Fruit fly (Drosophila melanogaster) whole organism, embryonic: ENCODE measurements around the gene CG15629.

Source experiments
- Abd-B ChIP-seq: fragments of 200-800 bp; sonication (Bioruptor generic); optimal IDR thresholded peaks from 2 replicates; lab custom pipeline; 2018; ENCODE audit warnings: missing biosample characterization, mild to moderate bottlenecking, missing genetic modification characterization, moderate library complexity
- B-H1 ChIP-seq: fragments of 200-800 bp; sonication (Bioruptor generic); IDR thresholded peaks from 3 replicates; pipeline ENCODE4 v1.3.6; 2022; ENCODE audit warnings: missing biosample characterization, missing genetic modification characterization
- CG10321 ChIP-seq: fragments of 200-800 bp; sonication (Bioruptor generic); IDR thresholded peaks from 2 replicates; pipeline ENCODE4 v1.3.6; 2022; ENCODE audit warnings: missing biosample characterization, missing genetic modification characterization
- CG10543 ChIP-seq: fragments of 200-800 bp; sonication (Bioruptor generic); optimal IDR thresholded peaks from 3 replicates; lab custom pipeline; 2017; ENCODE audit warnings: missing biosample characterization, mild to moderate bottlenecking, missing genetic modification characterization, moderate library complexity
- CG11504 ChIP-seq: fragments of 200-800 bp; sonication (Bioruptor generic); optimal IDR thresholded peaks from 3 replicates; lab custom pipeline; 2019; ENCODE audit warnings: missing biosample characterization, mild to moderate bottlenecking, missing genetic modification characterization, moderate library complexity
- CG12391 ChIP-seq: fragments of 200-800 bp; sonication (Bioruptor generic); optimal IDR thresholded peaks from 3 replicates; lab custom pipeline; 2018; ENCODE audit warnings: missing biosample characterization, mild to moderate bottlenecking, missing genetic modification characterization, moderate library complexity
- CG15601 ChIP-seq: fragments of 200-800 bp; sonication (Bioruptor generic); optimal IDR thresholded peaks from 3 replicates; lab custom pipeline; 2019; ENCODE audit warnings: missing biosample characterization, mild to moderate bottlenecking, missing genetic modification characterization, moderate library complexity
- CG18262 ChIP-seq: fragments of 200-800 bp; optimal IDR thresholded peaks from 3 replicates; lab custom pipeline; 2019; ENCODE audit warnings: missing biosample characterization, mild to moderate bottlenecking, missing genetic modification characterization, moderate library complexity
- CG2129 ChIP-seq: fragments of 200-800 bp; sonication (Bioruptor generic); IDR thresholded peaks from 2 replicates; pipeline ENCODE4 v1.3.6; 2022; ENCODE audit warnings: missing biosample characterization, missing genetic modification characterization; ENCODE audit not compliant: partially characterized antibody
- CG42726 ChIP-seq: fragments of 200-800 bp; sonication (Bioruptor generic); IDR thresholded peaks from 2 replicates; pipeline ENCODE4 v1.3.6; 2022; ENCODE audit warnings: missing biosample characterization, missing genetic modification characterization; ENCODE audit not compliant: partially characterized antibody
- CG4360 ChIP-seq: fragments of 200-800 bp; sonication (Bioruptor generic); IDR thresholded peaks from 2 replicates; pipeline ENCODE4 v1.3.6; 2022; ENCODE audit warnings: missing biosample characterization, missing genetic modification characterization
- CG7357 ChIP-seq: fragments of 200-800 bp; sonication (Bioruptor generic); IDR thresholded peaks from 3 replicates; pipeline ENCODE4 v1.3.6; 2022; ENCODE audit warnings: missing biosample characterization, missing genetic modification characterization
- CG7786 ChIP-seq: fragments of 200-800 bp; sonication (Bioruptor generic); optimal IDR thresholded peaks from 2 replicates; lab custom pipeline; 2016; ENCODE audit warnings: missing biosample characterization, missing genetic modification characterization
- CG8089 ChIP-seq: fragments of 200-800 bp; sonication (Bioruptor generic); optimal IDR thresholded peaks from 3 replicates; lab custom pipeline; 2016; ENCODE audit warnings: missing biosample characterization, missing genetic modification characterization
- CG8478 ChIP-seq: fragments of >200 bp; optimal IDR thresholded peaks from 2 replicates; lab custom pipeline; 2018
- CG9797 ChIP-seq: fragments of 200-800 bp; sonication (Bioruptor generic); optimal IDR thresholded peaks from 3 replicates; lab custom pipeline; 2018; ENCODE audit warnings: missing biosample characterization, mild to moderate bottlenecking, missing genetic modification characterization
- CG9876 ChIP-seq: fragments of 200-800 bp; sonication (Bioruptor generic); optimal IDR thresholded peaks from 2 replicates; lab custom pipeline; 2016; ENCODE audit warnings: missing biosample characterization, missing genetic modification characterization
- Dp ChIP-seq: fragments of 200-800 bp; sonication (Bioruptor generic); optimal IDR thresholded peaks from 2 replicates; lab custom pipeline; 2018; ENCODE audit warnings: missing biosample characterization, mild to moderate bottlenecking, missing genetic modification characterization, moderate library complexity
- Dref ChIP-seq: fragments of 200-800 bp; sonication (Bioruptor generic); IDR thresholded peaks from 2 replicates; pipeline ENCODE4 v1.3.6; 2022; ENCODE audit warnings: missing biosample characterization, missing genetic modification characterization
- Eip74EF ChIP-seq, 2 experiments: fragments of 200-800 bp in 1 of 2; fragments of >200 bp in 1 of 2; sonication (Bioruptor generic) in 1 of 2; optimal IDR thresholded peaks; 2 replicates each; lab custom pipeline; 2017 to 2019; ENCODE audit warnings: missing biosample characterization in 2 of 2, missing genetic modification characterization in 2 of 2, mild to moderate bottlenecking in 1 of 2, moderate library complexity in 1 of 2
- Fer3 ChIP-seq: fragments of 200-800 bp; sonication (Bioruptor generic); optimal IDR thresholded peaks from 2 replicates; lab custom pipeline; 2018; ENCODE audit warnings: missing biosample characterization, mild to moderate bottlenecking, missing genetic modification characterization, moderate library complexity
- GATAe ChIP-seq: fragments of 200-800 bp; sonication (Bioruptor generic); conservative IDR thresholded peaks from 2 replicates; pipeline ENCODE4 v1.3.6; 2022; ENCODE audit warnings: missing biosample characterization, missing genetic modification characterization
- Gsc ChIP-seq: fragments of 200-800 bp; sonication (Bioruptor generic); IDR thresholded peaks from 2 replicates; pipeline ENCODE4 v1.3.6; 2022; ENCODE audit warnings: missing biosample characterization, missing genetic modification characterization
- H2.0 ChIP-seq: fragments of 200-800 bp; sonication (Bioruptor generic); IDR thresholded peaks from 2 replicates; pipeline ENCODE4 v1.3.6; 2022; ENCODE audit warnings: missing biosample characterization, missing genetic modification characterization
- Hsf ChIP-seq: fragments of 200-800 bp; sonication (Bioruptor generic); optimal IDR thresholded peaks from 3 replicates; lab custom pipeline; 2016; ENCODE audit warnings: missing biosample characterization, missing genetic modification characterization
- MESR4 ChIP-seq: fragments of 200-800 bp; sonication (Bioruptor generic); optimal IDR thresholded peaks from 2 replicates; lab custom pipeline; 2018; ENCODE audit warnings: missing biosample characterization, mild to moderate bottlenecking, missing genetic modification characterization, moderate library complexity
- Med ChIP-seq: fragments of 200-800 bp; sonication (Bioruptor generic); peaks from one replicate; lab custom pipeline; 2016; ENCODE audit warnings: missing biosample characterization, missing genetic modification characterization, mild to moderate bottlenecking, inconsistent platforms, moderate library complexity
- NK7.1 ChIP-seq: fragments of 200-800 bp; sonication (Bioruptor generic); optimal IDR thresholded peaks from 3 replicates; lab custom pipeline; 2016; ENCODE audit warnings: missing biosample characterization, missing genetic modification characterization
- Pdp1 ChIP-seq, 2 experiments: fragments of 200-800 bp; sonication (Bioruptor generic); optimal IDR thresholded peaks; 3 replicates each; lab custom pipeline; 2016; ENCODE audit warnings: missing biosample characterization in 2 of 2, missing genetic modification characterization in 2 of 2, mild to moderate bottlenecking in 1 of 2, moderate library complexity in 1 of 2
- Rfx ChIP-seq: fragments of 200-800 bp; sonication (Bioruptor generic); IDR thresholded peaks from 2 replicates; pipeline ENCODE4 v1.3.6; 2022; ENCODE audit warnings: missing biosample characterization, missing genetic modification characterization
- Stat92E ChIP-seq, 3 experiments: fragments of >200 bp in 2 of 3; fragments of 200-800 bp in 1 of 3; sonication (Bioruptor generic) in 1 of 3; optimal IDR thresholded peaks; 2 replicates each; lab custom pipeline; 2017 to 2019; ENCODE audit warnings: missing biosample characterization in 3 of 3, missing genetic modification characterization in 3 of 3, mild to moderate bottlenecking in 1 of 3, moderate library complexity in 1 of 3
- Trl ChIP-seq, 3 experiments: fragments of >200 bp in 2 of 3; fragments of 200-800 bp in 1 of 3; sonication (Bioruptor generic) in 1 of 3; optimal IDR thresholded peaks; 2 replicates in 1 of 3; 3 replicates in 2 of 3; lab custom pipeline; 2016 to 2017; ENCODE audit warnings: missing biosample characterization in 1 of 3, missing genetic modification characterization in 1 of 3
- ato ChIP-seq: fragments of 200-800 bp; sonication (Bioruptor generic); IDR thresholded peaks from 2 replicates; pipeline ENCODE4 v1.3.6; 2022; ENCODE audit warnings: missing biosample characterization, missing genetic modification characterization; ENCODE audit not compliant: partially characterized antibody
- bigmax ChIP-seq: fragments of 200-800 bp; sonication (Bioruptor generic); optimal IDR thresholded peaks from 2 replicates; lab custom pipeline; 2018; ENCODE audit warnings: missing biosample characterization, mild to moderate bottlenecking, missing genetic modification characterization
- chif ChIP-seq, 2 experiments: fragments of 200-800 bp; sonication (Bioruptor generic); optimal IDR thresholded peaks; 3 replicates each; lab custom pipeline; 2016; ENCODE audit warnings: missing biosample characterization in 2 of 2, missing genetic modification characterization in 2 of 2
- chinmo ChIP-seq: fragments of 200-800 bp; sonication (Bioruptor generic); IDR thresholded peaks from 4 replicates; pipeline ENCODE4 v1.3.6; 2022; ENCODE audit warnings: missing biosample characterization, missing genetic modification characterization; ENCODE audit not compliant: partially characterized antibody
- crc ChIP-seq: fragments of 200-800 bp; sonication (Bioruptor generic); optimal IDR thresholded peaks from 2 replicates; lab custom pipeline; 2016; ENCODE audit warnings: missing biosample characterization, missing genetic modification characterization
- exex ChIP-seq: fragments of 200-800 bp; sonication (Bioruptor generic); optimal IDR thresholded peaks from 4 replicates; lab custom pipeline; 2018; ENCODE audit warnings: missing biosample characterization, mild to moderate bottlenecking, missing genetic modification characterization, moderate library complexity
- grn ChIP-seq: fragments of 200-800 bp; sonication (Bioruptor generic); optimal IDR thresholded peaks from 3 replicates; lab custom pipeline; 2017; ENCODE audit warnings: missing biosample characterization, missing genetic modification characterization
- gsb-n ChIP-seq: fragments of 200-800 bp; sonication (Bioruptor generic); optimal IDR thresholded peaks from 3 replicates; lab custom pipeline; 2018; ENCODE audit warnings: missing biosample characterization, mild to moderate bottlenecking, missing genetic modification characterization
- klu ChIP-seq: fragments of 200-800 bp; sonication (Bioruptor generic); IDR thresholded peaks from 2 replicates; pipeline ENCODE4 v1.3.6; 2022; ENCODE audit warnings: missing biosample characterization, missing genetic modification characterization
- lola ChIP-seq, 3 experiments: fragments of >200 bp in 2 of 3; fragments of 200-800 bp in 1 of 3; sonication (Bioruptor generic) in 1 of 3; optimal IDR thresholded peaks; 2 replicates each; lab custom pipeline; 2017 to 2019; ENCODE audit warnings: missing biosample characterization in 3 of 3, missing genetic modification characterization in 3 of 3, mild to moderate bottlenecking in 1 of 3, moderate library complexity in 1 of 3
- pnt ChIP-seq: fragments of 200-800 bp; sonication (Bioruptor generic); optimal IDR thresholded peaks from 3 replicates; lab custom pipeline; 2016; ENCODE audit warnings: missing biosample characterization, missing genetic modification characterization
- pum ChIP-seq: fragments of 200-800 bp; sonication (Bioruptor generic); optimal IDR thresholded peaks from 2 replicates; lab custom pipeline; 2016; ENCODE audit warnings: missing biosample characterization, missing genetic modification characterization
- rib ChIP-seq: fragments of 200-800 bp; sonication (Bioruptor generic); IDR thresholded peaks from 2 replicates; pipeline ENCODE4 v1.3.6; 2022; ENCODE audit warnings: missing biosample characterization, missing genetic modification characterization
- sqz ChIP-seq: fragments of 200-800 bp; sonication (Bioruptor generic); optimal IDR thresholded peaks from 3 replicates; lab custom pipeline; 2018; ENCODE audit warnings: missing biosample characterization, mild to moderate bottlenecking, missing genetic modification characterization
- trem ChIP-seq: fragments of 200-800 bp; optimal IDR thresholded peaks from 3 replicates; lab custom pipeline; 2019; ENCODE audit warnings: missing biosample characterization, mild to moderate bottlenecking, missing genetic modification characterization, moderate library complexity

The CG15629 gene

DNA sequence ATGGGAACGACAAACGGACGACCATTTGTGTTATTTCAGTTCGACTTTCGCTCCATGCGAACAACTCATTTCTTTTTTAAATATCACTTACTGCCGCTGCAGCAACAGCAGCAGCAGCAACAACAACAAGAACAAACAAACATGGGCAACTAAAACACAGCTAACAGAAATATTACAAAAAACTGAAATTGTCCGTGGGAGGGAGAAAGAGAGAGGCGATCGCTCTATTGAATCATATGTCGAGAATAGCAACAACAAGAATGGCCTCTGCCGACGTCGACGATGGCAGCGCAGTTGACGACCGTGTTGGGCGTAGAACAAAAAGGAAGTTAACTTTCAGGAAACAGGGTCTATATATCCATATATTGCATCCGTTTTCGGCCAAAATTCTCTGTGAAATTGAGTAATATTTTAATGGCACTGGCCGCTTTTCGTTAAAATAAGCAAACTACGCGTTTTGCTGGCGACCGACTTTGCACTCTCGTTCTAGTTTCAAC is 33.9 kb downstream of the CG15629 start (continued):
- no peak for TF ChIP-seq klu (GFP tag; lab: Robert Waterston, UW)
- TF ChIP-seq CG18262, result no peak
- TF ChIP-seq Trl (optimal IDR thresholded peaks at IDR 0.05; lab: Kevin White, UChicago), result peak in 1 of 2 experiments; percentile 32
- no peak for TF ChIP-seq Trl (GFP tag; optimal IDR thresholded peaks at IDR 0.05; lab: Kevin White, UChicago)
- TF ChIP-seq CG15601, result peak; percentile 23
- TF ChIP-seq Abd-B (GFP tag; lab: Kevin White, UChicago), result no peak
- no peak for TF ChIP-seq exex (tag; lab: Kevin White, UChicago)
- no peak for TF ChIP-seq Stat92E (GFP tag; optimal IDR thresholded peaks at IDR 0.05; lab: Kevin White, UChicago)
- no peak for TF ChIP-seq CG42726 (GFP tag; lab: Robert Waterston, UW)
- TF ChIP-seq Hsf (GFP tag; lab: Kevin White, UChicago), result no peak
- TF ChIP-seq CG2129 (GFP tag; lab: Robert Waterston, UW), result no peak
- TF ChIP-seq sqz, result peak; percentile 41
- no peak for TF ChIP-seq crc (GFP tag; lab: Kevin White, UChicago)
- no peak for TF ChIP-seq H2.0 (GFP tag; lab: Robert Waterston, UW)
- peak; percentile 84 for TF ChIP-seq CG4360 (GFP tag; lab: Robert Waterston, UW)
- no peak for TF ChIP-seq GATAe
- TF ChIP-seq CG9797, result no peak
- TF ChIP-seq pum (GFP tag; lab: Kevin White, UChicago), result no peak

DNA sequence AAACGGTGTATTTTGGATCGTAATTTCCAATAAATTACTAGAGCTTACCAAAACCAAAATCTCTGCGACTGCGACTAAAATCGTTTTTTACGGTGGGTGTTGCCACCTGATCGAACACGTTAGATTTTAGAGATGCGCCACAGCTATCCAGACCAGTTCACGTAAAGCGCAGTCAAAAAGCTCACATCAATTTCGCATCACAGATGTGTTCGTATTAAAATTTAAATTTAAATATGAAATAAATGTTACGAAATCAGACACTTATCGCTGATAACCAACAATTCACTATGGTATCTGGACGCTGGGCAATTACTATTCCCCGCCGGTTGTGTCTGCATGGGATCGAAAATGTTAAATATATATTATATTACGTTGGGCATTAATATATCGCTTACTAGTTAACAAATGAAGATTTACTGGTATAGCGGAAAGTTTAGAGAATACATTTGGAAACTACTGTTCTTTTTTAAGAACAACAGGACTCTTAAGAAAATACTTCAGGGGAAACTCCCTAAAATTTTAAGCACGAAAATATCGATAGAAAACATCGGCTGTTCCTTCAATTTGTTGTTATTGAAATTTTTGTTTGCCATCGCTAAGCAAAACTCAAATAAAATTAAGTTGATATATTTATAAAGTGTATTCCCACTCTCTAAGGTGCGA is 34.5 kb downstream of the CG15629 start, which contains the start of the genes mxt and CG11927:
Gene mxt, minus strand, starts transcription at position 105 of the 663 bp plus-strand sequence.
Gene CG11927, plus strand, starts transcription at position 576 of the 663 bp plus-strand sequence.
- TF ChIP-seq CG10543 (GFP tag; lab: Kevin White, UChicago), result peak; percentile 56
- peak; percentile 52 for TF ChIP-seq CG12391
- TF ChIP-seq CG7357 (GFP tag; lab: Robert Waterston, UW), result 0 out of 3 replicates have a peak, but pooled peaks have one; percentile 42
- TF ChIP-seq lola (GFP tag; optimal IDR thresholded peaks at IDR 0.05; lab: Kevin White, UChicago), result peak in 1 of 3 experiments; percentile 35
- peak; percentile 58; the same call in 1 of the 2 replicates for TF ChIP-seq ato (GFP tag; lab: Robert Waterston, UW)
- TF ChIP-seq Rfx, result peak; percentile 80
- TF ChIP-seq pnt, result peak; percentile 56
- no peak for TF ChIP-seq rib (GFP tag; lab: Robert Waterston, UW)
- no peak for TF ChIP-seq gsb-n (tag; lab: Kevin White, UChicago)
- no peak for TF ChIP-seq MESR4 (GFP tag; lab: Kevin White, UChicago)
- peak; percentile 74 for TF ChIP-seq CG2129 (GFP tag; lab: Robert Waterston, UW)
- TF ChIP-seq bigmax (GFP tag; lab: Kevin White, UChicago), result no peak
- no peak for TF ChIP-seq CG10321 (GFP tag; lab: Robert Waterston, UW)
- no peak for TF ChIP-seq grn (GFP tag; lab: Kevin White, UChicago)
- TF ChIP-seq Pdp1 (GFP tag; optimal IDR thresholded peaks at IDR 0.05; lab: Kevin White, UChicago), result peak in 1 of 2 experiments; percentile 30
- TF ChIP-seq chinmo (GFP tag; lab: Robert Waterston, UW), result 0 out of 4 replicates have a peak, but pooled peaks have one; percentile 63
- peak; percentile 15 for TF ChIP-seq CG8089 (GFP tag; lab: Kevin White, UChicago)
- peak; percentile 10 for TF ChIP-seq trem (tag; lab: Kevin White, UChicago)
- TF ChIP-seq CG9876 (GFP tag; lab: Kevin White, UChicago), result no peak
- no peak for TF ChIP-seq NK7.1 (GFP tag; lab: Kevin White, UChicago)
- peak; percentile 25 for TF ChIP-seq CG7786 (GFP tag; lab: Kevin White, UChicago)
- 0 out of 2 replicates have a peak, but pooled peaks have one; percentile 18 for TF ChIP-seq Gsc (GFP tag; lab: Robert Waterston, UW)
- TF ChIP-seq Fer3, result peak; percentile 22
- TF ChIP-seq CG11504 (tag; lab: Kevin White, UChicago), result no peak
- peak; percentile 73 for TF ChIP-seq Dref (GFP tag; lab: Robert Waterston, UW)
- no peak for TF ChIP-seq Eip74EF (GFP tag; optimal IDR thresholded peaks at IDR 0.05; lab: Kevin White, UChicago)
- TF ChIP-seq Dp, result peak; percentile 33
- TF ChIP-seq B-H1 (GFP tag; lab: Robert Waterston, UW), result no peak
- TF ChIP-seq Med, result peak; percentile 86
- no peak for TF ChIP-seq CG8478
- TF ChIP-seq chif (GFP tag; optimal IDR thresholded peaks at IDR 0.05; lab: Kevin White, UChicago), result peak; percentile 5 to 23
